Worm (Caenorhabditis elegans): ENCODE data around the gene pnc-2.

DNA sequence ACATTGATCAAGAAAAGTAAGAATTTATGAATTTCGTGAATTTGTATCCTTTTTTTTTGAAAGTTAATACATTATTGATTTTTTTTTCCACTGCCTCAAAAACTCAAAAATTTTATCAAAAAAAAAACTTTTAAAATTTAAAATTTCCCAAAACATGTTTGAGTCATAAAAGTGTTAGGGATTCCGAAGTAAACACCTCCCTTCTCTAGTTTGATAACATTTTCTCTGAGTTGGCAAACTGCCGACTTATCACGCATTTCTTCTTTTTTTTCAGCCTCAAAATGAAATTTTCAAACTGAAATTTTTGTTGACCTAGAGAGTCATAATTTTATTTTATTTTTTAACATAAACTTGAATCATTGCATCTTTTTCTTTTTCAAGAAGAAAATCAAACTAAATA is 18.6 kb downstream of the pnc-2 start:
- no peak for TF ChIP-seq nhr-11 (tag; optimal IDR thresholded peaks at IDR 0.05)
- no peak for TF ChIP-seq nhr-77 (tag; optimal IDR thresholded peaks at IDR 0.05)
- no peak for TF ChIP-seq R02D3.7 (tag; optimal IDR thresholded peaks at IDR 0.05)
- TF ChIP-seq fos-1 (tag; optimal IDR thresholded peaks at IDR 0.05) = no peak
- TF ChIP-seq lin-15B (tag; optimal IDR thresholded peaks at IDR 0.05) = no peak
- TF ChIP-seq lsy-12 (tag; optimal IDR thresholded peaks at IDR 0.05) = no peak
- no peak for TF ChIP-seq mdl-1 (tag; optimal IDR thresholded peaks at IDR 0.05)
- no peak for TF ChIP-seq zag-1 (tag; optimal IDR thresholded peaks at IDR 0.05)

All from whole organism, L3 larva.